Fruit fly (Drosophila melanogaster) whole organism, pupa: Measurements from ENCODE around the gene jus.

Experiments used
- CG15710 ChIP-seq: fragments of 200-800 bp; sonication (Bioruptor generic); optimal IDR thresholded peaks from 2 replicates; lab custom pipeline; 2018; ENCODE audit warnings: missing biosample characterization, mild to moderate bottlenecking, missing genetic modification characterization, moderate library complexity
- D1 ChIP-seq: fragments of 200-800 bp; sonication (Bioruptor generic); optimal IDR thresholded peaks from 2 replicates; lab custom pipeline; 2018; ENCODE audit warnings: missing biosample characterization, mild to moderate bottlenecking, missing genetic modification characterization, moderate library complexity

DNA sequence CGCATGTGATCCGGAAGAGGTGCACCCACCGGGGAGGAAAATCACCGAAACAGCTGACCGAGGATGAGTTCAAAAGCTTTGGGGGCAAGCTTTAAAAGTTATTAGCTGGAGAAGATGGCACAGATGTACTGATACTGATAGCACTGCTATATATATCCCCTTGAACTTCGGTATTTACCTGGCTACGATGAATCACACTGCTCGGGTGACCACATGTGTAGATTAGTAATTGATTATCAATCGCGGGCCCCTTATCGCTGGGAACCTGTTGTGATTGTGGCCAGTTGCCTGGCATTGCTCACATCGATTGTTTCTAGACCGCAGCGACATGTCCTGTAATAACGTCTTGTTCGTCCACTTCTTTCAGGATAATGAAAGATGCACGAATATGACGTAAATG is 35.2 kb upstream of the jus start:
- TF ChIP-seq CG15710 (tag; lab: Kevin White, UChicago) (no peak), D1 (tag; lab: Kevin White, UChicago) (no peak)
